Fruit fly (Drosophila melanogaster) whole organism, embryonic: ENCODE measurements around the gene Rad17.

Source experiments
- Atf-2 ChIP-seq: fragments of 200-800 bp; sonication (Bioruptor generic); optimal IDR thresholded peaks from 2 replicates; lab custom pipeline; 2016; ENCODE audit warnings: missing biosample characterization, missing genetic modification characterization
- BEAF-32 ChIP-seq: fragments of 200-800 bp; sonication (Bioruptor generic); optimal IDR thresholded peaks from 3 replicates; lab custom pipeline; 2017; ENCODE audit warnings: missing biosample characterization, missing genetic modification characterization, mild to moderate bottlenecking, moderate library complexity, missing genetic modification reagents
- CG11504 ChIP-seq: fragments of 200-800 bp; sonication (Bioruptor generic); optimal IDR thresholded peaks from 3 replicates; lab custom pipeline; 2019; ENCODE audit warnings: missing biosample characterization, mild to moderate bottlenecking, missing genetic modification characterization, moderate library complexity
- CG12219 ChIP-seq: fragments of 200-800 bp; sonication (Bioruptor generic); optimal IDR thresholded peaks from 3 replicates; lab custom pipeline; 2018; ENCODE audit warnings: missing biosample characterization, mild to moderate bottlenecking, missing genetic modification characterization
- CG13424 ChIP-seq: fragments of 200-800 bp; sonication (Bioruptor generic); optimal IDR thresholded peaks from 2 replicates; lab custom pipeline; 2019; ENCODE audit warnings: missing biosample characterization, mild to moderate bottlenecking, missing genetic modification characterization, moderate library complexity
- CG14860 ChIP-seq: fragments of 200-800 bp; sonication (Bioruptor generic); IDR thresholded peaks from 3 replicates; pipeline ENCODE4 v1.3.6; 2022; ENCODE audit warnings: missing biosample characterization, missing genetic modification characterization; ENCODE audit not compliant: partially characterized antibody
- CG15011 ChIP-seq: fragments of 200-800 bp; sonication (Bioruptor generic); optimal IDR thresholded peaks from 3 replicates; lab custom pipeline; 2018; ENCODE audit warnings: missing biosample characterization, mild to moderate bottlenecking, missing genetic modification characterization
- CG17912 ChIP-seq: fragments of 200-800 bp; sonication (Bioruptor generic); optimal IDR thresholded peaks from 2 replicates; lab custom pipeline; 2018; ENCODE audit warnings: missing biosample characterization, mild to moderate bottlenecking, missing genetic modification characterization
- CG2129 ChIP-seq: fragments of 200-800 bp; sonication (Bioruptor generic); IDR thresholded peaks from 2 replicates; pipeline ENCODE4 v1.3.6; 2022; ENCODE audit warnings: missing biosample characterization, missing genetic modification characterization; ENCODE audit not compliant: partially characterized antibody
- CG33557 ChIP-seq: fragments of 200-800 bp; sonication (Bioruptor generic); optimal IDR thresholded peaks from 2 replicates; lab custom pipeline; 2019; ENCODE audit warnings: missing biosample characterization, mild to moderate bottlenecking, missing genetic modification characterization, moderate library complexity
- CG4707 ChIP-seq: fragments of 200-800 bp; sonication (Bioruptor generic); optimal IDR thresholded peaks from 2 replicates; lab custom pipeline; 2018; ENCODE audit warnings: missing biosample characterization, mild to moderate bottlenecking, missing genetic modification characterization, moderate library complexity
- CG5245 ChIP-seq: fragments of 200-800 bp; sonication (Bioruptor generic); optimal IDR thresholded peaks from 3 replicates; lab custom pipeline; 2016; ENCODE audit warnings: missing biosample characterization, missing genetic modification characterization
- CG6813 ChIP-seq: fragments of 200-800 bp; sonication (Bioruptor generic); optimal IDR thresholded peaks from 2 replicates; lab custom pipeline; 2017; ENCODE audit warnings: missing biosample characterization, missing genetic modification characterization, mild to moderate bottlenecking, moderate library complexity, missing genetic modification reagents
- CG7271 ChIP-seq: fragments of 200-800 bp; sonication (Bioruptor generic); optimal IDR thresholded peaks from 2 replicates; lab custom pipeline; 2018; ENCODE audit warnings: missing biosample characterization, mild to moderate bottlenecking, missing genetic modification characterization, moderate library complexity
- CG7556 ChIP-seq: fragments of 200-800 bp; sonication (Bioruptor generic); optimal IDR thresholded peaks from 2 replicates; lab custom pipeline; 2017; ENCODE audit warnings: missing biosample characterization, mild to moderate bottlenecking, missing genetic modification characterization
- CG7786 ChIP-seq: fragments of 200-800 bp; sonication (Bioruptor generic); optimal IDR thresholded peaks from 2 replicates; lab custom pipeline; 2016; ENCODE audit warnings: missing biosample characterization, missing genetic modification characterization
- CG8089 ChIP-seq: fragments of 200-800 bp; sonication (Bioruptor generic); optimal IDR thresholded peaks from 3 replicates; lab custom pipeline; 2016; ENCODE audit warnings: missing biosample characterization, missing genetic modification characterization
- CG8290 ChIP-seq, 3 experiments: fragments of 200-800 bp; sonication (Bioruptor generic); optimal IDR thresholded peaks; 2 replicates each; lab custom pipeline; 2016 to 2019; ENCODE audit warnings: missing biosample characterization in 3 of 3, missing genetic modification characterization in 3 of 3, mild to moderate bottlenecking in 2 of 3, moderate library complexity in 1 of 3
- Chrac-16 ChIP-seq: fragments of 200-800 bp; sonication (Bioruptor generic); optimal IDR thresholded peaks from 3 replicates; lab custom pipeline; 2016; ENCODE audit warnings: missing biosample characterization, missing genetic modification characterization
- CkIIα-i1 ChIP-seq: fragments of 200-800 bp; sonication (Bioruptor generic); IDR thresholded peaks from 2 replicates; pipeline ENCODE4 v1.3.6; 2022; ENCODE audit warnings: missing biosample characterization, missing genetic modification characterization
- E2f1 ChIP-seq: fragments of 200-800 bp; sonication (Bioruptor generic); IDR thresholded peaks from 2 replicates; pipeline ENCODE4 v1.3.6; 2022; ENCODE audit warnings: missing biosample characterization, missing genetic modification characterization
- GATAe ChIP-seq: fragments of 200-800 bp; sonication (Bioruptor generic); conservative IDR thresholded peaks from 2 replicates; pipeline ENCODE4 v1.3.6; 2022; ENCODE audit warnings: missing biosample characterization, missing genetic modification characterization
- HLH4C ChIP-seq: fragments of 200-800 bp; sonication (Bioruptor generic); IDR thresholded peaks from 3 replicates; pipeline ENCODE4 v1.3.6; 2022; ENCODE audit warnings: missing biosample characterization, missing genetic modification characterization; ENCODE audit not compliant: partially characterized antibody
- Lim3 ChIP-seq: fragments of 200-800 bp; sonication (Bioruptor generic); IDR thresholded peaks from 2 replicates; pipeline ENCODE4 v1.3.6; 2022; ENCODE audit warnings: missing biosample characterization, missing genetic modification characterization
- MESR4 ChIP-seq: fragments of 200-800 bp; sonication (Bioruptor generic); optimal IDR thresholded peaks from 2 replicates; lab custom pipeline; 2018; ENCODE audit warnings: missing biosample characterization, mild to moderate bottlenecking, missing genetic modification characterization, moderate library complexity
- Mes4 ChIP-seq: fragments of 200-800 bp; sonication (Bioruptor generic); optimal IDR thresholded peaks from 2 replicates; lab custom pipeline; 2016; ENCODE audit warnings: missing biosample characterization, missing genetic modification characterization
- Nf-YA ChIP-seq: fragments of 200-800 bp; sonication (Bioruptor generic); IDR thresholded peaks from 2 replicates; pipeline ENCODE4 v1.3.6; 2022; ENCODE audit warnings: missing biosample characterization, missing genetic modification characterization
- Nf-YC ChIP-seq: fragments of 200-800 bp; optimal IDR thresholded peaks from 3 replicates; lab custom pipeline; 2019; ENCODE audit warnings: missing biosample characterization, mild to moderate bottlenecking, missing genetic modification characterization, moderate library complexity
- Side ChIP-seq: fragments of 200-800 bp; sonication (Bioruptor generic); optimal IDR thresholded peaks from 2 replicates; lab custom pipeline; 2016; ENCODE audit warnings: missing biosample characterization, missing genetic modification characterization
- Trl ChIP-seq, 3 experiments: fragments of >200 bp in 2 of 3; fragments of 200-800 bp in 1 of 3; sonication (Bioruptor generic) in 1 of 3; optimal IDR thresholded peaks; 2 replicates in 1 of 3; 3 replicates in 2 of 3; lab custom pipeline; 2016 to 2017; ENCODE audit warnings: missing biosample characterization in 1 of 3, missing genetic modification characterization in 1 of 3
- al ChIP-seq: fragments of 200-800 bp; sonication (Bioruptor generic); IDR thresholded peaks from 2 replicates; pipeline ENCODE4 v1.3.6; 2022; ENCODE audit warnings: missing biosample characterization, missing genetic modification characterization
- aop ChIP-seq: fragments of 200-800 bp; sonication (Bioruptor generic); IDR thresholded peaks from 2 replicates; pipeline ENCODE4 v1.3.6; 2022; ENCODE audit warnings: missing biosample characterization, missing genetic modification characterization
- ase ChIP-seq: fragments of 200-800 bp; sonication (Bioruptor generic); IDR thresholded peaks from 3 replicates; pipeline ENCODE4 v1.3.6; 2022; ENCODE audit warnings: missing biosample characterization, missing genetic modification characterization
- bsh ChIP-seq, 2 experiments: fragments of 200-800 bp; sonication (Bioruptor generic); optimal IDR thresholded peaks; 2 replicates each; lab custom pipeline; 2017 to 2018; ENCODE audit warnings: mild to moderate bottlenecking in 2 of 2, missing biosample characterization in 2 of 2, missing genetic modification characterization in 2 of 2, moderate library complexity in 1 of 2
- caup ChIP-seq: fragments of 200-800 bp; sonication (Bioruptor generic); optimal IDR thresholded peaks from 3 replicates; lab custom pipeline; 2017; ENCODE audit warnings: missing biosample characterization, mild to moderate bottlenecking, missing genetic modification characterization, moderate library complexity; ENCODE audit not compliant: severe bottlenecking
- dimm ChIP-seq: fragments of 200-800 bp; sonication (Bioruptor generic); IDR thresholded peaks from 2 replicates; pipeline ENCODE4 v1.3.6; 2022; ENCODE audit warnings: missing biosample characterization, missing genetic modification characterization
- dm ChIP-seq: fragments of 200-800 bp; sonication (Bioruptor generic); optimal IDR thresholded peaks from 3 replicates; lab custom pipeline; 2016; ENCODE audit warnings: missing biosample characterization, missing genetic modification characterization
- gsb ChIP-seq: fragments of 200-800 bp; sonication (Bioruptor generic); IDR thresholded peaks from 2 replicates; pipeline ENCODE4 v1.3.6; 2022; ENCODE audit warnings: missing biosample characterization, missing genetic modification characterization
- hkb ChIP-seq, 2 experiments: fragments of 200-800 bp in 1 of 2; fragments of >200 bp in 1 of 2; sonication (Bioruptor generic) in 1 of 2; IDR thresholded peaks in 1 of 2; optimal IDR thresholded peaks in 1 of 2; 2 replicates each; pipeline versions ENCODE4 v1.3.6 to Lab custom; 2017 to 2022; ENCODE audit warnings: missing biosample characterization in 1 of 2, missing genetic modification characterization in 1 of 2
- hth ChIP-seq: fragments of >200 bp; optimal IDR thresholded peaks from 2 replicates; lab custom pipeline; 2017; ENCODE audit warnings: inconsistent platforms
- jing ChIP-seq: fragments of 200-800 bp; sonication (Bioruptor generic); optimal IDR thresholded peaks from 2 replicates; lab custom pipeline; 2018; ENCODE audit warnings: missing biosample characterization, mild to moderate bottlenecking, missing genetic modification characterization
- kah ChIP-seq: fragments of 200-800 bp; sonication (Bioruptor generic); optimal IDR thresholded peaks from 2 replicates; lab custom pipeline; 2018; ENCODE audit warnings: missing biosample characterization, mild to moderate bottlenecking, missing genetic modification characterization
- kay ChIP-seq: fragments of 200-800 bp; sonication (Bioruptor generic); optimal IDR thresholded peaks from 2 replicates; lab custom pipeline; 2016; ENCODE audit warnings: missing biosample characterization, missing genetic modification characterization
- nmo ChIP-seq: fragments of 200-800 bp; sonication (Bioruptor generic); optimal IDR thresholded peaks from 2 replicates; lab custom pipeline; 2018; ENCODE audit warnings: missing biosample characterization, mild to moderate bottlenecking, missing genetic modification characterization, moderate library complexity
- pita ChIP-seq: fragments of 200-800 bp; sonication (Bioruptor generic); optimal IDR thresholded peaks from 2 replicates; lab custom pipeline; 2017; ENCODE audit warnings: missing biosample characterization, mild to moderate bottlenecking, missing genetic modification characterization
- salm ChIP-seq: fragments of 200-800 bp; sonication (Bioruptor generic); optimal IDR thresholded peaks from 2 replicates; lab custom pipeline; 2018; ENCODE audit warnings: missing biosample characterization, mild to moderate bottlenecking, missing genetic modification characterization
- stwl ChIP-seq: fragments of 200-800 bp; sonication (Bioruptor generic); optimal IDR thresholded peaks from 3 replicates; lab custom pipeline; 2018; ENCODE audit warnings: missing biosample characterization, mild to moderate bottlenecking, missing genetic modification characterization, moderate library complexity
- toy ChIP-seq: fragments of 200-800 bp; sonication (Bioruptor generic); IDR thresholded peaks from 2 replicates; pipeline ENCODE4 v1.3.6; 2022; ENCODE audit warnings: missing biosample characterization, missing genetic modification characterization
- usp ChIP-seq: fragments of >200 bp; optimal IDR thresholded peaks from 2 replicates; lab custom pipeline; 2017; ENCODE audit warnings: missing biosample characterization, missing genetic modification characterization
- zfh1 ChIP-seq: fragments of 200-800 bp; sonication (Bioruptor generic); IDR thresholded peaks from 3 replicates; pipeline ENCODE4 v1.3.6; 2022; ENCODE audit warnings: missing biosample characterization, missing genetic modification characterization

The Rad17 gene

DNA sequence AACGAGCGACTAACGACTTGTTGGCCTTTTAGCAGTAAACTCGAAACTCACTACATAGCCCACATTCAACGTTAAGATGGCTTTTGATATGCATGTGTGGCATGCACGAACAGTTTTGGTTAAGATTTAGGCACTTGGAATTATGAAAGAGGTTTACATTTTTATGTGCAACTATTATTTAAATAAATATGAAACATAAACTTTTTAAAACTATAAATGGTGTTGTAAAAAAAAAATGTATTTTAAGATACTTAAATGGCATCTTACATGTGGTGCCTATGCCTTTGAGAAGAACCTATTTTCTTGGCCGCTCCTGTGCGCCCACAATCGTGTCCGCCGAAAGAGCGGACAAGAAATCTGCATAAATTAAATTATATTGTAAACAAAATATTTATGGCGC lies 43.4 kb upstream of the Rad17 start (continued):
- TF ChIP-seq usp (GFP tag; lab: Kevin White, UChicago) (no peak), CG8089 (no peak), CG5245 (GFP tag; lab: Kevin White, UChicago) (no peak), CG13424 (tag; lab: Kevin White, UChicago) (peak; percentile 5), GATAe (GFP tag; lab: Robert Waterston, UW) (no peak), al (no peak), CG15011 (no peak), gsb (GFP tag; lab: Robert Waterston, UW) (no peak), jing (GFP tag; lab: Kevin White, UChicago) (no peak), hkb (optimal IDR thresholded peaks at IDR 0.05; lab: Kevin White, UChicago) (no peak), hkb (GFP tag; IDR thresholded peaks at IDR 0.05; lab: Robert Waterston, UW) (peak; percentile 50; the same call in 1 of the 2 replicates), CG6813 (GFP tag; lab: Kevin White, UChicago) (no peak), CG11504 (tag; lab: Kevin White, UChicago) (peak; percentile 9), ase (GFP tag; lab: Robert Waterston, UW) (no peak), CG17912 (GFP tag; lab: Kevin White, UChicago) (no peak), CG2129 (no peak), HLH4C (GFP tag; lab: Robert Waterston, UW) (no peak), bsh (GFP tag; optimal IDR thresholded peaks at IDR 0.05; lab: Kevin White, UChicago) (no peak), MESR4 (GFP tag; lab: Kevin White, UChicago) (no peak), dm (GFP tag; lab: Kevin White, UChicago) (no peak), CG7556 (peak; percentile 9), kah (GFP tag; lab: Kevin White, UChicago) (no peak), salm (tag; lab: Kevin White, UChicago) (no peak), CG33557 (no peak), CG12219 (GFP tag; lab: Kevin White, UChicago) (no peak), dimm (no peak), Nf-YC (tag; lab: Kevin White, UChicago) (no peak), CG7271 (tag; lab: Kevin White, UChicago) (no peak), Trl (optimal IDR thresholded peaks at IDR 0.05; lab: Kevin White, UChicago) (no peak), Trl (GFP tag; optimal IDR thresholded peaks at IDR 0.05; lab: Kevin White, UChicago) (no peak), caup (GFP tag; lab: Kevin White, UChicago) (no peak), CG8290 (GFP tag; optimal IDR thresholded peaks at IDR 0.05; lab: Kevin White, UChicago) (no peak), CG8290 (tag; optimal IDR thresholded peaks at IDR 0.05; lab: Kevin White, UChicago) (no peak), zfh1 (0 out of 3 replicates have a peak, but pooled peaks have one; percentile 42), CG7786 (GFP tag; lab: Kevin White, UChicago) (no peak), toy (no peak), nmo (GFP tag; lab: Kevin White, UChicago) (no peak), BEAF-32 (GFP tag; lab: Kevin White, UChicago) (no peak), CkIIα-i1 (GFP tag; lab: Robert Waterston, UW) (no peak), CG4707 (GFP tag; lab: Kevin White, UChicago) (no peak), stwl (no peak), hth (no peak), Chrac-16 (GFP tag; lab: Kevin White, UChicago) (no peak), Atf-2 (GFP tag; lab: Kevin White, UChicago) (no peak), Mes4 (GFP tag; lab: Kevin White, UChicago) (no peak), Nf-YA (GFP tag; lab: Robert Waterston, UW) (no peak), Lim3 (GFP tag; lab: Robert Waterston, UW) (no peak), Side (GFP tag; lab: Kevin White, UChicago) (no peak), kay (GFP tag; lab: Kevin White, UChicago) (no peak), aop (GFP tag; lab: Robert Waterston, UW) (no peak), CG14860 (GFP tag; lab: Robert Waterston, UW) (no peak), E2f1 (peak; percentile 47), pita (GFP tag; lab: Kevin White, UChicago) (no peak)
